Worm (Caenorhabditis elegans) whole organism, L4 larva: Measurements from ENCODE around the gene grd-5.

Experiments
- F10B5.3 ChIP-seq: sonication (generic microtip); optimal IDR thresholded peaks from 2 replicates; lab custom pipeline; 2016; ENCODE audit warnings: mild to moderate bottlenecking, missing genetic modification characterization, missing compliant biosample characterization
- F44E2.7 ChIP-seq: fragments of 200-800 bp; sonication (Bioruptor generic); IDR thresholded peaks from 2 replicates; pipeline ENCODE4 v2.1.2; 2022; ENCODE audit warnings: missing genetic modification characterization, missing compliant biosample characterization
- F49E8.2 ChIP-seq: sonication (generic microtip); optimal IDR thresholded peaks from 2 replicates; lab custom pipeline; 2016; ENCODE audit warnings: missing compliant biosample characterization, mild to moderate bottlenecking, missing genetic modification characterization, borderline replicate concordance
- T26A8.4 ChIP-seq: fragments of 200-800 bp; sonication (Bioruptor generic); IDR thresholded peaks from 2 replicates; pipeline ENCODE4 v1.3.6; 2022; ENCODE audit warnings: missing genetic modification characterization, missing compliant biosample characterization
- Y105C5A.15 ChIP-seq: fragments of 200-800 bp; sonication (Bioruptor generic); IDR thresholded peaks from 2 replicates; pipeline ENCODE4 v1.3.6; 2022; ENCODE audit warnings: missing genetic modification characterization, missing compliant biosample characterization
- Y75B8A.6 ChIP-seq: fragments of 200-800 bp; sonication (Bioruptor generic); IDR thresholded peaks from 2 replicates; pipeline ENCODE4 v1.3.6; 2022; ENCODE audit warnings: missing genetic modification reagents, missing genetic modification characterization, missing compliant biosample characterization
- ceh-20 ChIP-seq: fragments of 200-800 bp; sonication (Bioruptor generic); IDR thresholded peaks from 2 replicates; pipeline ENCODE4 v1.3.6; 2022; ENCODE audit warnings: missing genetic modification reagents, missing genetic modification characterization, missing compliant biosample characterization
- ceh-32 ChIP-seq: sonication (generic microtip); optimal IDR thresholded peaks from 2 replicates; lab custom pipeline; 2016; ENCODE audit warnings: mild to moderate bottlenecking, missing genetic modification characterization, missing compliant biosample characterization; ENCODE audit not compliant: poor library complexity
- ctbp-1 ChIP-seq: fragments of 200-800 bp; sonication (Bioruptor generic); IDR thresholded peaks from 2 replicates; pipeline ENCODE4 v1.3.6; 2022; ENCODE audit warnings: missing genetic modification reagents, missing genetic modification characterization, missing compliant biosample characterization
- daf-16 ChIP-seq, 3 experiments: sonication (generic microtip); optimal IDR thresholded peaks; 2 replicates each; lab custom pipeline; 2016 to 2017; ENCODE audit warnings: missing genetic modification characterization in 3 of 3, missing genetic modification reagents in 3 of 3, mild to moderate bottlenecking in 2 of 3, missing compliant biosample characterization in 2 of 3, missing biosample characterization in 1 of 3, moderate library complexity in 1 of 3
- daf-8 ChIP-seq: fragments of 200-800 bp; sonication (Bioruptor generic); IDR thresholded peaks from 2 replicates; pipeline ENCODE4 v1.3.6; 2022; ENCODE audit warnings: missing genetic modification characterization, missing compliant biosample characterization
- dmd-6 ChIP-seq: fragments of 200-800 bp; sonication (Bioruptor generic); IDR thresholded peaks from 2 replicates; pipeline ENCODE4 v1.3.6; 2022; ENCODE audit warnings: missing genetic modification reagents, missing genetic modification characterization, missing compliant biosample characterization
- dmd-8 ChIP-seq: fragments of 200-800 bp; sonication (Bioruptor generic); IDR thresholded peaks from 2 replicates; pipeline ENCODE4 v1.3.6; 2022; ENCODE audit warnings: missing genetic modification characterization, missing compliant biosample characterization
- dmd-9 ChIP-seq: fragments of 200-800 bp; sonication (Bioruptor generic); IDR thresholded peaks from 2 replicates; pipeline ENCODE4 v1.3.6; 2022; ENCODE audit warnings: missing genetic modification reagents, missing genetic modification characterization, missing compliant biosample characterization
- dve-1 ChIP-seq: sonication (generic microtip); optimal IDR thresholded peaks from 2 replicates; lab custom pipeline; 2017; ENCODE audit warnings: antibody characterized with exemption, mild to moderate bottlenecking, missing genetic modification characterization, missing compliant biosample characterization; ENCODE audit not compliant: insufficient read depth
- egl-27 ChIP-seq: sonication (generic microtip); optimal IDR thresholded peaks from 3 replicates; lab custom pipeline; 2017; ENCODE audit warnings: missing biosample characterization, missing genetic modification reagents, missing genetic modification characterization
- fos-1 ChIP-seq: fragments of 150-350 bp; optimal IDR thresholded peaks from 2 replicates; lab custom pipeline; 2014; ENCODE audit warnings: missing biosample characterization, missing genetic modification characterization
- gei-8 ChIP-seq: fragments of 200-800 bp; sonication (Bioruptor generic); optimal IDR thresholded peaks from 2 replicates; lab custom pipeline; 2018; ENCODE audit warnings: mild to moderate bottlenecking, missing genetic modification characterization, missing compliant biosample characterization
- hlh-11 ChIP-seq: fragments of 200-800 bp; sonication (Bioruptor generic); optimal IDR thresholded peaks from 2 replicates; lab custom pipeline; 2018; ENCODE audit warnings: mild to moderate bottlenecking, missing genetic modification characterization, missing compliant biosample characterization
- hlh-30 ChIP-seq: sonication (generic microtip); optimal IDR thresholded peaks from 2 replicates; lab custom pipeline; 2017; ENCODE audit warnings: antibody characterized with exemption, mild to moderate bottlenecking, missing genetic modification characterization, missing compliant biosample characterization; ENCODE audit not compliant: insufficient read depth
- hmg-1.1 ChIP-seq: fragments of 200-800 bp; sonication (Bioruptor generic); IDR thresholded peaks from 2 replicates; pipeline ENCODE4 v1.3.6; 2022; ENCODE audit warnings: missing genetic modification reagents, missing genetic modification characterization, missing compliant biosample characterization
- jun-1 ChIP-seq: fragments of 150-350 bp; optimal IDR thresholded peaks from 2 replicates; lab custom pipeline; 2014; ENCODE audit warnings: missing biosample characterization, missing genetic modification reagents, missing genetic modification characterization
- lin-13 ChIP-seq: fragments of 150-350 bp; optimal IDR thresholded peaks from 2 replicates; lab custom pipeline; 2014; ENCODE audit warnings: missing biosample characterization, missing genetic modification reagents, missing genetic modification characterization
- lir-3 ChIP-seq: sonication (generic microtip); optimal IDR thresholded peaks from 2 replicates; lab custom pipeline; 2016; ENCODE audit warnings: mild to moderate bottlenecking, missing genetic modification characterization, missing compliant biosample characterization
- lsy-2 ChIP-seq, 2 experiments: fragments of 150-350 bp in 1 of 2; sonication (generic microtip) in 1 of 2; optimal IDR thresholded peaks; 2 replicates each; lab custom pipeline; 2014 to 2017; ENCODE audit warnings: missing biosample characterization in 2 of 2, missing genetic modification characterization in 2 of 2
- madf-9 ChIP-seq: fragments of 200-800 bp; sonication (Bioruptor generic); conservative IDR thresholded peaks from 2 replicates; pipeline ENCODE4 v1.3.6; 2022; ENCODE audit warnings: missing genetic modification reagents, missing genetic modification characterization, missing compliant biosample characterization
- mdl-1 ChIP-seq, 2 experiments: fragments of 150-350 bp in 1 of 2; sonication (generic microtip) in 1 of 2; optimal IDR thresholded peaks; 2 replicates each; lab custom pipeline; 2014 to 2017; ENCODE audit warnings: missing biosample characterization in 2 of 2, missing genetic modification characterization in 2 of 2
- mep-1 ChIP-seq: fragments of 150-350 bp; sonication (generic microtip); optimal IDR thresholded peaks from 3 replicates; lab custom pipeline; 2014; ENCODE audit warnings: missing biosample characterization, missing genetic modification characterization
- mes-2 ChIP-seq: sonication (generic microtip); optimal IDR thresholded peaks from 2 replicates; lab custom pipeline; 2016; ENCODE audit warnings: missing genotype, mild to moderate bottlenecking, missing genetic modification characterization, missing compliant biosample characterization; ENCODE audit not compliant: poor library complexity, severe bottlenecking
- mxl-3 ChIP-seq: fragments of 200-800 bp; sonication (Bioruptor generic); optimal IDR thresholded peaks from 2 replicates; lab custom pipeline; 2018; ENCODE audit warnings: mild to moderate bottlenecking, missing genetic modification characterization, missing compliant biosample characterization
- nhr-10 ChIP-seq: fragments of 150-350 bp; optimal IDR thresholded peaks from 2 replicates; lab custom pipeline; 2014; ENCODE audit warnings: missing biosample characterization, missing genetic modification characterization
- nhr-11 ChIP-seq: fragments of 150-350 bp; optimal IDR thresholded peaks from 2 replicates; lab custom pipeline; 2014; ENCODE audit warnings: missing biosample characterization, missing genetic modification characterization
- nhr-237 ChIP-seq: sonication (generic microtip); optimal IDR thresholded peaks from 2 replicates; lab custom pipeline; 2017; ENCODE audit warnings: missing biosample characterization, missing genetic modification characterization
- nhr-25 ChIP-seq: sonication (generic microtip); optimal IDR thresholded peaks from 2 replicates; lab custom pipeline; 2017; ENCODE audit warnings: missing genetic modification characterization, mild to moderate bottlenecking, missing compliant biosample characterization, antibody characterized with exemption, moderate library complexity, borderline replicate concordance; ENCODE audit not compliant: insufficient read depth
- nhr-28 ChIP-seq: fragments of 150-350 bp; optimal IDR thresholded peaks from 2 replicates; lab custom pipeline; 2014; ENCODE audit warnings: missing biosample characterization, missing genetic modification characterization
- nhr-76 ChIP-seq: fragments of 150-350 bp; optimal IDR thresholded peaks from 2 replicates; lab custom pipeline; 2014; ENCODE audit warnings: missing biosample characterization, missing genetic modification characterization
- nhr-77 ChIP-seq: fragments of 150-350 bp; optimal IDR thresholded peaks from 2 replicates; lab custom pipeline; 2014; ENCODE audit warnings: missing biosample characterization, missing genetic modification characterization
- rbr-2 ChIP-seq: sonication (generic microtip); optimal IDR thresholded peaks from 2 replicates; lab custom pipeline; 2016; ENCODE audit warnings: missing genotype, missing genetic modification characterization, missing compliant biosample characterization
- saeg-2 ChIP-seq: fragments of 200-800 bp; sonication (Bioruptor generic); IDR thresholded peaks from 2 replicates; pipeline ENCODE4 v1.3.6; 2022; ENCODE audit warnings: missing genetic modification reagents, missing genetic modification characterization, missing compliant biosample characterization
- skn-1 ChIP-seq: fragments of 150-350 bp; optimal IDR thresholded peaks from 2 replicates; lab custom pipeline; 2014; ENCODE audit warnings: missing biosample characterization, missing genetic modification characterization
- snpc-1.2 ChIP-seq: fragments of 200-800 bp; sonication (Bioruptor generic); IDR thresholded peaks from 2 replicates; pipeline ENCODE4 v1.3.6; 2022; ENCODE audit warnings: missing genetic modification reagents, missing genetic modification characterization, missing compliant biosample characterization
- snpc-4 ChIP-seq: fragments of 150-350 bp; optimal IDR thresholded peaks from 2 replicates; lab custom pipeline; 2014; ENCODE audit warnings: missing biosample characterization, missing genetic modification characterization
- spr-3 ChIP-seq: fragments of 200-800 bp; sonication (Bioruptor generic); optimal IDR thresholded peaks from 2 replicates; lab custom pipeline; 2018; ENCODE audit warnings: mild to moderate bottlenecking, missing genetic modification characterization, missing compliant biosample characterization
- tag-97 ChIP-seq: fragments of 200-800 bp; sonication (Bioruptor generic); IDR thresholded peaks from 2 replicates; pipeline ENCODE4 v1.3.6; 2022; ENCODE audit warnings: missing genetic modification characterization, missing compliant biosample characterization
- unc-130 ChIP-seq: sonication (generic microtip); optimal IDR thresholded peaks from 2 replicates; lab custom pipeline; 2016; ENCODE audit warnings: missing genetic modification reagents, missing genetic modification characterization, missing compliant biosample characterization
- unc-62 ChIP-seq, 3 experiments: fragments of 150-350 bp in 1 of 3; sonication (generic microtip); optimal IDR thresholded peaks in 2 of 3; peaks in 1 of 3; 1 replicate in 1 of 3; 2 replicates in 2 of 3; lab custom pipeline; 2014 to 2017; ENCODE audit warnings: missing biosample characterization in 3 of 3, missing genetic modification characterization in 3 of 3, missing genetic modification reagents in 3 of 3, missing genotype in 1 of 3
- zfp-2 ChIP-seq: sonication (generic microtip); optimal IDR thresholded peaks from 2 replicates; lab custom pipeline; 2016; ENCODE audit warnings: mild to moderate bottlenecking, missing genetic modification characterization, missing compliant biosample characterization
- zip-11 ChIP-seq: fragments of 200-800 bp; sonication (Bioruptor generic); IDR thresholded peaks from 2 replicates; pipeline ENCODE4 v1.3.6; 2022; ENCODE audit warnings: missing genetic modification characterization, missing compliant biosample characterization

The grd-5 gene

DNA sequence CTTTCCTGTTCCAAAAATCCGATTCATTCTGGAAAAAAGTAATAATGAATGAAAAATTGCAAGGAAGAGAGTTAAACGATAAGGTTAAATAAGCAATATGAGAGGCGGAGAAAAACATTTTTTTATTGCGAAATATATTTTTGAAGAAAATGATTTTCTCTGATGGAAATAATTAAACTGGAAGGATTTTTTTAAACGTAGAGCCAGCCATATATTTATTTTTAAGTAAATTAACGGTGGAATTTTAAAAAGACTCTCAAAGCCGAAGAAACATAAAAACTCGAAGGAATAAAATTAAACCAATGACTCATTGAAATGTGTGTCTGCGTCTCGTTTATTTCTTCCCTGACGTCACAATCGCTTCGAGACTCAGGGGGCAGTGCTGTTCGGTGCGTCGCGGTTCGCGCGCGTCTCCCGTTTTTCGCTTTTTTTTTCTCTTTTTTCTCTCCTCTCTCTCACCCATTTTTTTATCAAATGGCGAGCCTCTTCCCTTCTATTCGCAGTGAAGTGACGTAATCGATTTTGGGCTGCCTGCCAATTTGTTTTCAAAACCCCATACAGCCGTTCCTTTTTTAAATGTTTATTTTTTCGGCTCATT is 12.6 kb upstream of the grd-5 start, which contains the start of gene vps-60 (continued):
- no peak for TF ChIP-seq lir-3
- no peak for TF ChIP-seq gei-8 (GFP tag; lab: Kevin White, UChicago)
- TF ChIP-seq zfp-2 (tag; lab: Kevin White, UChicago) = peak; percentile 70
- TF ChIP-seq unc-130 = peak; percentile 79
- TF ChIP-seq madf-9 (GFP tag; lab: Robert Waterston, UW) = peak; percentile 91
- peak; percentile 95 for TF ChIP-seq nhr-77
- peak; percentile 58 for TF ChIP-seq mxl-3 (GFP tag; lab: Kevin White, UChicago)
- no peak for TF ChIP-seq tag-97 (GFP tag; lab: Robert Waterston, UW)
- peak; percentile 22 for TF ChIP-seq fos-1 (tag; lab: Kevin White, UChicago)
- TF ChIP-seq snpc-4 (tag; lab: Kevin White, UChicago) = peak; percentile 18
- TF ChIP-seq F10B5.3 (tag; lab: Kevin White, UChicago) = no peak
- peak; percentile 8 for TF ChIP-seq nhr-76 (tag; lab: Kevin White, UChicago)
- TF ChIP-seq ctbp-1 (GFP tag; lab: Robert Waterston, UW) = peak; percentile 86
- 0 out of 2 replicates have a peak, but pooled peaks have one; percentile 42 for TF ChIP-seq saeg-2
- TF ChIP-seq spr-3 = no peak
- no peak for TF ChIP-seq dmd-9 (GFP tag; lab: Robert Waterston, UW)
- no peak for TF ChIP-seq skn-1
- TF ChIP-seq T26A8.4 (GFP tag; lab: Robert Waterston, UW) = peak; percentile 85
- peak; percentile 81 for TF ChIP-seq lin-13 (GFP tag; lab: Kevin White, UChicago)
- no peak for TF ChIP-seq dmd-8
- peak; percentile 93 for TF ChIP-seq nhr-11 (tag; lab: Kevin White, UChicago)
- peak; percentile 43 to 92 for TF ChIP-seq lsy-2 (tag; optimal IDR thresholded peaks at IDR 0.05; lab: Kevin White, UChicago)
- TF ChIP-seq Y75B8A.6 (GFP tag; lab: Robert Waterston, UW) = no peak
- peak; percentile 89 for TF ChIP-seq ceh-20 (GFP tag; lab: Robert Waterston, UW)
- TF ChIP-seq hlh-30 (tag; lab: Kevin White, UChicago) = peak; percentile 93
- no peak for TF ChIP-seq nhr-237 (tag; lab: Kevin White, UChicago)
- TF ChIP-seq egl-27 (tag; lab: Kevin White, UChicago) = no peak
- no peak for TF ChIP-seq F49E8.2
- peak; percentile 90 for TF ChIP-seq jun-1 (tag; lab: Kevin White, UChicago)
- peak; percentile 86 for TF ChIP-seq nhr-10 (tag; lab: Kevin White, UChicago)
- TF ChIP-seq hlh-11 (tag; lab: Kevin White, UChicago) = peak; percentile 97
- no peak for TF ChIP-seq F44E2.7 (GFP tag; lab: Robert Waterston, UW)

DNA sequence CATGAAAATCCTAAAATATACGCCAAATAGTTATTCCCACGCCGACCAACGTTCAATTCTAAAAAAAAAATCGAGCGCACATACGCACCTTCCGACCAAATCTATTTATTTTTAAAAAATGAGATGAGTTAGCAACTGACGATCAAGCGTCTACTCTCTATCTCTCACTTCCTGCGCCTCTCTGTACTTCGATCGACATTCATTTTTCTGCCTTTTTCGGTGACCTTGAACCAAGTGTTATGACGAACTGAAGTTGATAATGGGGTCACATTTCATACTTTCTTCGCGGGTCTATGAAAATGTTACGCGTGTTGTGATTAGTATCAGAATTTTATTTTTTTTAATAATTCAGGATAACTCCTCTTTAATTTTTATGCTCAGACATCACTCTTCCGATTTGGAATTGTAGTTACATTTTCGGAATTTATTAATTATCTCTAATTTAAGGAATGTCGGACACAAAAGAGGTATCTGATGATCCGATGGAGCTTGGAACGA is 11.4 kb upstream of the grd-5 start, which contains the start of gene smk-1:
Gene smk-1, plus strand, starts transcription at position 448 of the 498 bp plus-strand sequence.
- peak; percentile 37; the same call in 1 of the 2 replicates for TF ChIP-seq dmd-6 (GFP tag; lab: Robert Waterston, UW)
- peak; percentile 49 for TF ChIP-seq hlh-11 (tag; lab: Kevin White, UChicago)
- peak; percentile 63 for TF ChIP-seq hlh-30 (tag; lab: Kevin White, UChicago)
- peak; percentile 10 for TF ChIP-seq mes-2 (tag; lab: Kevin White, UChicago)
- no peak for TF ChIP-seq hmg-1.1 (GFP tag; lab: Robert Waterston, UW)
- TF ChIP-seq spr-3 = no peak
- TF ChIP-seq lsy-2 (tag; optimal IDR thresholded peaks at IDR 0.05; lab: Kevin White, UChicago) = peak in 1 of 2 experiments; percentile 50
- peak in 1 of 2 experiments; percentile 61 for TF ChIP-seq unc-62 (GFP tag; optimal IDR thresholded peaks at IDR 0.05 in 1 of 2; lab: Kevin White, UChicago)
- TF ChIP-seq unc-62 (tag; optimal IDR thresholded peaks at IDR 0.05; lab: Kevin White, UChicago) = no peak
- no peak for TF ChIP-seq ceh-32 (tag; lab: Kevin White, UChicago)
- peak; percentile 28 for TF ChIP-seq mep-1 (tag; lab: Kevin White, UChicago)
- no peak for TF ChIP-seq rbr-2 (tag; lab: Kevin White, UChicago)
- 0 out of 2 replicates have a peak, but pooled peaks have one; percentile 9 for TF ChIP-seq snpc-1.2
- peak in 1 of 2 experiments; percentile 54 for TF ChIP-seq mdl-1 (tag; optimal IDR thresholded peaks at IDR 0.05; lab: Kevin White, UChicago)
- TF ChIP-seq daf-8 (GFP tag; lab: Robert Waterston, UW) = no peak
- peak; percentile 89 for TF ChIP-seq nhr-25 (tag; lab: Kevin White, UChicago)
- no peak for TF ChIP-seq Y105C5A.15 (GFP tag; lab: Robert Waterston, UW)
- no peak for TF ChIP-seq daf-16 (GFP tag; optimal IDR thresholded peaks at IDR 0.05; lab: Kevin White, UChicago)
- TF ChIP-seq daf-16 (tag; optimal IDR thresholded peaks at IDR 0.05; lab: Kevin White, UChicago) = peak; percentile 9
- no peak for TF ChIP-seq zip-11 (GFP tag; lab: Robert Waterston, UW)
- peak; percentile 59 for TF ChIP-seq nhr-28
- peak; percentile 36; the same call in 1 of the 2 replicates for TF ChIP-seq ceh-20 (GFP tag; lab: Robert Waterston, UW)
- peak; percentile 18 for TF ChIP-seq dve-1 (tag; lab: Kevin White, UChicago)
